Fruit fly (Drosophila melanogaster) whole organism, embryonic: ENCODE data around the gene CG31189.
A peak's percentile ranks its signal among the peaks of the same experiment; 100 is the strongest.

Experiments
- B-H1 ChIP-seq: fragments of 200-800 bp; sonication (Bioruptor generic); IDR thresholded peaks from 3 replicates; pipeline ENCODE4 v1.3.6; 2022; ENCODE audit warnings: missing biosample characterization, missing genetic modification characterization
- CG11723 ChIP-seq: fragments of 200-800 bp; sonication (Bioruptor generic); optimal IDR thresholded peaks from 2 replicates; lab custom pipeline; 2017; ENCODE audit warnings: missing biosample characterization, mild to moderate bottlenecking, missing genetic modification characterization
- CG12155 ChIP-seq: fragments of 200-800 bp; sonication (Bioruptor generic); optimal IDR thresholded peaks from 3 replicates; lab custom pipeline; 2016; ENCODE audit warnings: missing biosample characterization, missing genetic modification characterization
- CG13296 ChIP-seq: fragments of 200-800 bp; sonication (Bioruptor generic); optimal IDR thresholded peaks from 3 replicates; lab custom pipeline; 2018; ENCODE audit warnings: missing biosample characterization, mild to moderate bottlenecking, missing genetic modification characterization
- CG13894 ChIP-seq: fragments of 200-800 bp; sonication (Bioruptor generic); optimal IDR thresholded peaks from 3 replicates; lab custom pipeline; 2018; ENCODE audit warnings: missing biosample characterization, mild to moderate bottlenecking, missing genetic modification characterization, moderate library complexity
- CG15269 ChIP-seq: fragments of 200-800 bp; sonication (Bioruptor generic); optimal IDR thresholded peaks from 2 replicates; lab custom pipeline; 2018; ENCODE audit warnings: missing biosample characterization, mild to moderate bottlenecking, missing genetic modification characterization, moderate library complexity
- CG15514 ChIP-seq: fragments of 200-800 bp; sonication (Bioruptor generic); optimal IDR thresholded peaks from 3 replicates; lab custom pipeline; 2017; ENCODE audit warnings: missing biosample characterization, missing genetic modification characterization, mild to moderate bottlenecking, moderate library complexity, missing genetic modification reagents
- CG2199 ChIP-seq: fragments of 200-800 bp; sonication (Bioruptor generic); IDR thresholded peaks from 3 replicates; pipeline ENCODE4 v1.3.6; 2022; ENCODE audit warnings: missing biosample characterization, missing genetic modification characterization
- CG30403 ChIP-seq: fragments of 200-800 bp; sonication (Bioruptor generic); optimal IDR thresholded peaks from 3 replicates; lab custom pipeline; 2016; ENCODE audit warnings: missing biosample characterization, missing genetic modification characterization
- CG3281 ChIP-seq: fragments of 200-800 bp; sonication (Bioruptor generic); optimal IDR thresholded peaks from 3 replicates; lab custom pipeline; 2017; ENCODE audit warnings: missing biosample characterization, mild to moderate bottlenecking, missing genetic modification characterization
- CG4282 ChIP-seq: fragments of 200-800 bp; sonication (Bioruptor generic); optimal IDR thresholded peaks from 2 replicates; lab custom pipeline; 2016; ENCODE audit warnings: missing biosample characterization, missing genetic modification characterization
- CG4617 ChIP-seq: fragments of 200-800 bp; sonication (Bioruptor generic); optimal IDR thresholded peaks from 3 replicates; lab custom pipeline; 2016; ENCODE audit warnings: missing biosample characterization, missing genetic modification characterization, borderline replicate concordance
- CG4707 ChIP-seq: fragments of 200-800 bp; sonication (Bioruptor generic); optimal IDR thresholded peaks from 2 replicates; lab custom pipeline; 2018; ENCODE audit warnings: missing biosample characterization, mild to moderate bottlenecking, missing genetic modification characterization, moderate library complexity
- CG6813 ChIP-seq: fragments of 200-800 bp; sonication (Bioruptor generic); optimal IDR thresholded peaks from 2 replicates; lab custom pipeline; 2017; ENCODE audit warnings: missing biosample characterization, missing genetic modification characterization, mild to moderate bottlenecking, moderate library complexity, missing genetic modification reagents
- CG9817 ChIP-seq: fragments of 200-800 bp; sonication (Bioruptor generic); optimal IDR thresholded peaks from 2 replicates; lab custom pipeline; 2018; ENCODE audit warnings: missing biosample characterization, mild to moderate bottlenecking, missing genetic modification characterization, moderate library complexity
- CkIIα-i1 ChIP-seq: fragments of 200-800 bp; sonication (Bioruptor generic); IDR thresholded peaks from 2 replicates; pipeline ENCODE4 v1.3.6; 2022; ENCODE audit warnings: missing biosample characterization, missing genetic modification characterization
- Dbx ChIP-seq: fragments of 200-800 bp; sonication (Bioruptor generic); IDR thresholded peaks from 3 replicates; pipeline ENCODE4 v1.3.6; 2022; ENCODE audit warnings: missing biosample characterization, missing genetic modification characterization
- Dip2 ChIP-seq: fragments of 200-800 bp; sonication (Bioruptor generic); IDR thresholded peaks from 2 replicates; pipeline ENCODE4 v1.3.6; 2022; ENCODE audit warnings: missing biosample characterization, missing genetic modification characterization
- Dll ChIP-seq: fragments of 200-800 bp; sonication (Bioruptor generic); IDR thresholded peaks from 4 replicates; pipeline ENCODE4 v1.3.6; 2022; ENCODE audit warnings: missing biosample characterization, missing genetic modification characterization; ENCODE audit not compliant: partially characterized antibody
- Eip74EF ChIP-seq, 2 experiments: fragments of 200-800 bp in 1 of 2; fragments of >200 bp in 1 of 2; sonication (Bioruptor generic) in 1 of 2; optimal IDR thresholded peaks; 2 replicates each; lab custom pipeline; 2017 to 2019; ENCODE audit warnings: missing biosample characterization in 2 of 2, missing genetic modification characterization in 2 of 2, mild to moderate bottlenecking in 1 of 2, moderate library complexity in 1 of 2
- Hand ChIP-seq: fragments of 200-800 bp; sonication (Bioruptor generic); optimal IDR thresholded peaks from 2 replicates; lab custom pipeline; 2017; ENCODE audit warnings: mild to moderate bottlenecking, missing biosample characterization, missing genetic modification reagents, missing genetic modification characterization
- HmgZ ChIP-seq: fragments of 200-800 bp; sonication (Bioruptor generic); optimal IDR thresholded peaks from 2 replicates; lab custom pipeline; 2018; ENCODE audit warnings: missing biosample characterization, mild to moderate bottlenecking, missing genetic modification characterization
- MBD-R2 ChIP-seq: fragments of 200-800 bp; sonication (Bioruptor generic); IDR thresholded peaks from 2 replicates; pipeline ENCODE4 v1.3.6; 2022; ENCODE audit warnings: missing biosample characterization, missing genetic modification characterization
- Med ChIP-seq: fragments of 200-800 bp; sonication (Bioruptor generic); peaks from one replicate; lab custom pipeline; 2016; ENCODE audit warnings: missing biosample characterization, missing genetic modification characterization, mild to moderate bottlenecking, inconsistent platforms, moderate library complexity
- NFAT ChIP-seq: fragments of 200-800 bp; sonication (Bioruptor generic); IDR thresholded peaks from 2 replicates; pipeline ENCODE4 v1.3.6; 2022; ENCODE audit warnings: missing biosample characterization, missing genetic modification characterization
- Oli ChIP-seq: fragments of 200-800 bp; sonication (Bioruptor generic); optimal IDR thresholded peaks from 2 replicates; lab custom pipeline; 2018; ENCODE audit warnings: missing biosample characterization, mild to moderate bottlenecking, missing genetic modification characterization, moderate library complexity
- Pdp1 ChIP-seq, 2 experiments: fragments of 200-800 bp; sonication (Bioruptor generic); optimal IDR thresholded peaks; 3 replicates each; lab custom pipeline; 2016; ENCODE audit warnings: missing biosample characterization in 2 of 2, missing genetic modification characterization in 2 of 2, mild to moderate bottlenecking in 1 of 2, moderate library complexity in 1 of 2
- Tbp ChIP-seq: fragments of >200 bp; optimal IDR thresholded peaks from 2 replicates; lab custom pipeline; 2018; ENCODE audit warnings: missing biosample characterization, missing genetic modification characterization
- Xbp1 ChIP-seq: fragments of 200-800 bp; sonication (Bioruptor generic); optimal IDR thresholded peaks from 3 replicates; lab custom pipeline; 2016; ENCODE audit warnings: missing biosample characterization, mild to moderate bottlenecking, missing genetic modification characterization
- abd-A ChIP-seq: fragments of 200-800 bp; sonication (Bioruptor generic); optimal IDR thresholded peaks from 3 replicates; lab custom pipeline; 2019; ENCODE audit warnings: missing biosample characterization, mild to moderate bottlenecking, missing genetic modification characterization, moderate library complexity
- amos ChIP-seq: fragments of 200-800 bp; sonication (Bioruptor generic); IDR thresholded peaks from 2 replicates; pipeline ENCODE4 v1.3.6; 2022; ENCODE audit warnings: missing biosample characterization, missing genetic modification characterization; ENCODE audit not compliant: partially characterized antibody
- aop ChIP-seq: fragments of 200-800 bp; sonication (Bioruptor generic); IDR thresholded peaks from 2 replicates; pipeline ENCODE4 v1.3.6; 2022; ENCODE audit warnings: missing biosample characterization, missing genetic modification characterization
- ap ChIP-seq: fragments of 200-800 bp; sonication (Bioruptor generic); IDR thresholded peaks from 2 replicates; pipeline ENCODE4 v1.3.6; 2022; ENCODE audit warnings: missing biosample characterization, missing genetic modification characterization
- ato ChIP-seq: fragments of 200-800 bp; sonication (Bioruptor generic); IDR thresholded peaks from 2 replicates; pipeline ENCODE4 v1.3.6; 2022; ENCODE audit warnings: missing biosample characterization, missing genetic modification characterization; ENCODE audit not compliant: partially characterized antibody
- crc ChIP-seq: fragments of 200-800 bp; sonication (Bioruptor generic); optimal IDR thresholded peaks from 2 replicates; lab custom pipeline; 2016; ENCODE audit warnings: missing biosample characterization, missing genetic modification characterization
- cwo ChIP-seq: fragments of 200-800 bp; sonication (Bioruptor generic); optimal IDR thresholded peaks from 3 replicates; lab custom pipeline; 2017; ENCODE audit warnings: missing biosample characterization, missing genetic modification characterization, mild to moderate bottlenecking, moderate library complexity, missing genetic modification reagents
- fd64A ChIP-seq: fragments of 200-800 bp; sonication (Bioruptor generic); optimal IDR thresholded peaks from 3 replicates; lab custom pipeline; 2018; ENCODE audit warnings: missing biosample characterization, mild to moderate bottlenecking, missing genetic modification characterization
- ftz-f1 ChIP-seq: fragments of 200-800 bp; sonication (Bioruptor generic); optimal IDR thresholded peaks from 2 replicates; lab custom pipeline; 2016; ENCODE audit warnings: missing biosample characterization, missing genetic modification characterization
- grau ChIP-seq: fragments of 200-800 bp; optimal IDR thresholded peaks from 3 replicates; lab custom pipeline; 2019; ENCODE audit warnings: missing biosample characterization, mild to moderate bottlenecking, missing genetic modification characterization, moderate library complexity
- ken ChIP-seq: fragments of 200-800 bp; sonication (Bioruptor generic); IDR thresholded peaks from 3 replicates; pipeline ENCODE4 v1.3.6; 2022; ENCODE audit warnings: missing biosample characterization, missing genetic modification characterization
- knrl ChIP-seq: fragments of 200-800 bp; sonication (Bioruptor generic); IDR thresholded peaks from 3 replicates; pipeline ENCODE4 v1.3.6; 2022; ENCODE audit warnings: missing biosample characterization, missing genetic modification characterization; ENCODE audit not compliant: partially characterized antibody
- psq ChIP-seq: fragments of 200-800 bp; sonication (Bioruptor generic); optimal IDR thresholded peaks from 2 replicates; lab custom pipeline; 2017; ENCODE audit warnings: missing biosample characterization, missing genetic modification characterization
- scrt ChIP-seq: fragments of 200-800 bp; sonication (Bioruptor generic); optimal IDR thresholded peaks from 2 replicates; lab custom pipeline; 2018; ENCODE audit warnings: missing biosample characterization, mild to moderate bottlenecking, missing genetic modification characterization, moderate library complexity
- sd ChIP-seq: fragments of 200-800 bp; sonication (Bioruptor generic); optimal IDR thresholded peaks from 3 replicates; lab custom pipeline; 2018; ENCODE audit warnings: missing biosample characterization, mild to moderate bottlenecking, missing genetic modification characterization, moderate library complexity
- sens ChIP-seq: fragments of 200-800 bp; sonication (Bioruptor generic); peaks from one replicate; lab custom pipeline; 2016; ENCODE audit warnings: missing biosample characterization, missing genetic modification characterization
- shn ChIP-seq: fragments of 200-800 bp; sonication (Bioruptor generic); optimal IDR thresholded peaks from 3 replicates; lab custom pipeline; 2016; ENCODE audit warnings: missing biosample characterization, missing genetic modification characterization
- vfl ChIP-seq: fragments of 200-800 bp; sonication (Bioruptor generic); optimal IDR thresholded peaks from 2 replicates; lab custom pipeline; 2016; ENCODE audit warnings: missing biosample characterization, missing genetic modification characterization
- vvl ChIP-seq: fragments of 200-800 bp; sonication (Bioruptor generic); IDR thresholded peaks from 2 replicates; pipeline ENCODE4 v1.3.6; 2022; ENCODE audit warnings: missing biosample characterization, missing genetic modification characterization

Gene CG31189

dm6 chr3R:21065010-21065695 is 19.5 kb upstream of the CG31189 start, which contains the start of gene AnxB9 (continued):
- TF ChIP-seq ken (GFP tag; lab: Robert Waterston, UW) (0 out of 3 replicates have a peak, but pooled peaks have one; percentile 52), CG12155 (GFP tag; lab: Kevin White, UChicago) (peak; percentile 46), ato (GFP tag; lab: Robert Waterston, UW) (peak; percentile 39), Dll (peak; percentile 50; the same call in 1 of the 4 replicates), Dip2 (GFP tag; lab: Robert Waterston, UW) (no peak), B-H1 (GFP tag; lab: Robert Waterston, UW) (no peak), CG9817 (tag; lab: Kevin White, UChicago) (no peak), fd64A (GFP tag; lab: Kevin White, UChicago) (peak; percentile 56), aop (no peak), CG30403 (GFP tag; lab: Kevin White, UChicago) (no peak), CG2199 (peak; percentile 72; the same call in 2 of the 3 replicates), CG13296 (GFP tag; lab: Kevin White, UChicago) (peak; percentile 48), ap (GFP tag; lab: Robert Waterston, UW) (no peak), knrl (GFP tag; lab: Robert Waterston, UW) (peak; percentile 5; the same call in 2 of the 3 replicates), amos (GFP tag; lab: Robert Waterston, UW) (peak; percentile 82; the same call in 1 of the 2 replicates), cwo (GFP tag; lab: Kevin White, UChicago) (peak; percentile 14), Hand (GFP tag; lab: Kevin White, UChicago) (peak; percentile 75), Pdp1 (GFP tag; optimal IDR thresholded peaks at IDR 0.05; lab: Kevin White, UChicago) (peak in 1 of 2 experiments; percentile 43), CG6813 (GFP tag; lab: Kevin White, UChicago) (peak; percentile 9), crc (GFP tag; lab: Kevin White, UChicago) (no peak), CG4617 (GFP tag; lab: Kevin White, UChicago) (peak; percentile 40), vvl (peak; percentile 59), abd-A (tag; lab: Kevin White, UChicago) (peak; percentile 15), Eip74EF (GFP tag; optimal IDR thresholded peaks at IDR 0.05; lab: Kevin White, UChicago) (peak in 1 of 2 experiments; percentile 49), CG11723 (GFP tag; lab: Kevin White, UChicago) (peak; percentile 1), CG4282 (GFP tag; lab: Kevin White, UChicago) (peak; percentile 8), CG15269 (tag; lab: Kevin White, UChicago) (peak; percentile 51), CkIIα-i1 (GFP tag; lab: Robert Waterston, UW) (no peak), Dbx (GFP tag; lab: Robert Waterston, UW) (peak; percentile 56; the same call in 2 of the 3 replicates), CG4707 (GFP tag; lab: Kevin White, UChicago) (peak; percentile 30), Med (GFP tag; lab: Kevin White, UChicago) (peak; percentile 89), CG3281 (GFP tag; lab: Kevin White, UChicago) (no peak), grau (tag; lab: Kevin White, UChicago) (no peak), shn (GFP tag; lab: Kevin White, UChicago) (peak; percentile 19), CG15514 (peak; percentile 72), Xbp1 (GFP tag; lab: Kevin White, UChicago) (peak; percentile 5), psq (GFP tag; lab: Kevin White, UChicago) (no peak), Oli (tag; lab: Kevin White, UChicago) (no peak), sd (tag; lab: Kevin White, UChicago) (peak; percentile 94), Tbp (GFP tag; lab: Kevin White, UChicago) (peak; percentile 79), vfl (GFP tag; lab: Kevin White, UChicago) (no peak), NFAT (GFP tag; lab: Robert Waterston, UW) (peak; percentile 56; the same call in 1 of the 2 replicates), HmgZ (peak; percentile 60), scrt (GFP tag; lab: Kevin White, UChicago) (peak; percentile 63), sens (peak; percentile 84), CG13894 (peak; percentile 83), MBD-R2 (no peak), ftz-f1 (GFP tag; lab: Kevin White, UChicago) (no peak)
